Fruit fly (Drosophila melanogaster): ENCODE results near the gene Socs16D.

DNA sequence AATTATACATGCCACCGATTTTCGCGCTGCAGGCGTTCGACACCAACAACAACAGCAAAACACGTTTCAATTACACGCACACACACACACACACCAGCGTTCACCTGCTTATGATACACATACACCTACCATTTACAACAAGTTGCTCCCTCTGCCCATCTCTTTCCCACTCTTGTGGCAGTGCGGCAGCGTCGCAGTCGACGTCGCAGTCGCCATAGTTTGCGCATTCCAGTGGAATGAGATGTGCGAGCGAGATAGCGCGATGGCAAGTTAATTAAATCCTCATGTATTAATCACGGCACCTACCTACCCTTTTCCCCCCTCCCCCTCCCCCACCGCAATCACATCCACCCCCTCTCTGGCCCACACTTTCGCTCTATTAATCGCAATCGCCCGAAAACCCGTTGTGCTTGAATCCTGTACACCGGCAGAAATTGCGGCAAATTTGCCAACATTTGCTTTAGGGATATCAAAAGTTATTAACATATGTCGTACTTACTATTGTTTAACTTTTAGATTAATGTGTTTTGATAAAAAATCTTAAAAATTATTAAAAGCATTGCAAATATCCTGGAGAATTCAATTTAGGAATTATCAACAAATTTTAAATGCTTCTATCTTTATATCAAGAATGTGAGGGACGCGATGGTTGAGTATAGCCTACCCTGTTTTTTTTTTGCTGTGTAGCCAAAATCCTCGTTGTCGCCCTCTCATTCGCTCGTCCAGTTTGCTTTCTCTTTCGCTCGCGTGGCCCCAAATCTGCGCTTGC lies 24.8 kb downstream of the Socs16D start:
- TF ChIP-seq al (GFP tag; IDR thresholded peaks at IDR 0.05) (0 out of 2 replicates have a peak, but pooled peaks have one; percentile 8), CG7963 (GFP tag; IDR thresholded peaks at IDR 0.05; ENCODE audit: partially characterized antibody) (no peak)
